Worm (Caenorhabditis elegans): ENCODE measurements around the gene F53B3.5.

DNA sequence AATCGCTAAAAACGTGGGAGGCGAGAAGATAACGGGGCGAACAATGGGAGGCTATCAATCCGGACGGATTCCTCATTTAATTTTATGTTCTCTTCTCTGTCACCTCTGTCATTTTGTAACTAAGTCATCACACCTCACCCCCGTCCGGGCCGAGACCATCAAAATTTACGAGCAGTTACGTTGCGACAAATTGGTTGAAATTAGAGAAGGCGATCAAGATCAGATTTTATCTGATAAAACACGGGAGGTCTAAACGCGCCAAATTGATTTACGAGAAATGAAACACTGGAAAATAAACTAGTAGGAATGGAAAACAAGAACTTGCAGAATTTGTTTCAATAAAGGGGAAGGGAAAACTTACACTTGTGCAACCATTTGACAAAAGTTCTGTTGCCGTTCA, 48.7 kb upstream of the F53B3.5 start:
- TF ChIP-seq ceh-82 (tag; optimal IDR thresholded peaks at IDR 0.05) (no peak), lin-39 (tag; optimal IDR thresholded peaks at IDR 0.05) (no peak), ztf-4 (tag; optimal IDR thresholded peaks at IDR 0.05) (no peak), nhr-77 (tag; optimal IDR thresholded peaks at IDR 0.05) (no peak), pha-4 (tag; optimal IDR thresholded peaks at IDR 0.05) (no peak), tbx-2 (tag; optimal IDR thresholded peaks at IDR 0.05) (no peak), skn-1 (tag; optimal IDR thresholded peaks at IDR 0.05) (no peak), unc-62 (GFP tag; optimal IDR thresholded peaks at IDR 0.05) (no peak), nhr-237 (tag; optimal IDR thresholded peaks at IDR 0.05) (no peak), ztf-11 (tag; optimal IDR thresholded peaks at IDR 0.05) (no peak), hmg-11 (tag; optimal IDR thresholded peaks at IDR 0.05) (no peak)
